Worm (Caenorhabditis elegans) whole organism, young adult: Measurements from ENCODE around the gene tctn-1.

Source experiments
- B0336.3 ChIP-seq: fragments of 200-800 bp; sonication (Bioruptor generic); IDR thresholded peaks from 2 replicates; pipeline ENCODE4 v1.3.6; 2022; ENCODE audit warnings: missing genetic modification characterization, missing compliant biosample characterization
- C06A6.2 ChIP-seq: fragments of 200-800 bp; sonication (Bioruptor generic); conservative IDR thresholded peaks from 2 replicates; pipeline ENCODE4 v1.3.6; 2022; ENCODE audit warnings: missing genetic modification characterization, missing compliant biosample characterization
- F22D6.2 ChIP-seq: sonication (generic microtip); optimal IDR thresholded peaks from 2 replicates; lab custom pipeline; 2016; ENCODE audit warnings: mild to moderate bottlenecking, missing genetic modification characterization, missing compliant biosample characterization
- F39B2.1 ChIP-seq: fragments of 200-800 bp; sonication (Bioruptor generic); IDR thresholded peaks from 2 replicates; pipeline ENCODE4 v1.3.6; 2022; ENCODE audit warnings: missing genetic modification reagents, missing genetic modification characterization, missing compliant biosample characterization
- F57A8.1 ChIP-seq: fragments of 200-800 bp; sonication (Bioruptor generic); optimal IDR thresholded peaks from 2 replicates; lab custom pipeline; 2018; ENCODE audit warnings: mild to moderate bottlenecking, missing genetic modification characterization, moderate library complexity, missing compliant biosample characterization
- K11D2.4 ChIP-seq: fragments of 200-800 bp; sonication (Bioruptor generic); IDR thresholded peaks from 2 replicates; pipeline ENCODE4 v1.3.6; 2022; ENCODE audit warnings: missing genetic modification reagents, missing genetic modification characterization, missing compliant biosample characterization
- K12H6.12 ChIP-seq: fragments of 200-800 bp; sonication (Bioruptor generic); optimal IDR thresholded peaks from 2 replicates; lab custom pipeline; 2018; ENCODE audit warnings: mild to moderate bottlenecking, missing genetic modification characterization, missing compliant biosample characterization
- T07F8.4 ChIP-seq: sonication (generic microtip); optimal IDR thresholded peaks from 2 replicates; lab custom pipeline; 2016; ENCODE audit warnings: mild to moderate bottlenecking, missing genetic modification characterization, moderate library complexity, missing compliant biosample characterization
- Y53G8AR.9 ChIP-seq: fragments of 200-800 bp; sonication (Bioruptor generic); conservative IDR thresholded peaks from 2 replicates; pipeline ENCODE4 v1.3.6; 2022; ENCODE audit warnings: missing genetic modification reagents, missing genetic modification characterization, missing compliant biosample characterization
- Y67H2A.10 ChIP-seq: fragments of 200-800 bp; sonication (Bioruptor generic); conservative IDR thresholded peaks from 2 replicates; pipeline ENCODE4 v1.3.6; 2022; ENCODE audit warnings: missing genetic modification reagents, missing genetic modification characterization, missing compliant biosample characterization
- Y95B8A.8 ChIP-seq: fragments of 200-800 bp; sonication (Bioruptor generic); IDR thresholded peaks from 2 replicates; pipeline ENCODE4 v1.3.6; 2022; ENCODE audit warnings: missing genetic modification reagents, missing genetic modification characterization, missing compliant biosample characterization
- ZK185.1 ChIP-seq: sonication (generic microtip); optimal IDR thresholded peaks from 2 replicates; lab custom pipeline; 2016; ENCODE audit warnings: mild to moderate bottlenecking, missing genetic modification characterization, missing compliant biosample characterization; ENCODE audit not compliant: poor library complexity, severe bottlenecking
- aptf-2 ChIP-seq: fragments of 200-800 bp; sonication (Bioruptor generic); conservative IDR thresholded peaks from 2 replicates; pipeline ENCODE4 v1.3.6; 2022; ENCODE audit warnings: missing genetic modification reagents, missing genetic modification characterization, missing compliant biosample characterization
- aptf-3 ChIP-seq: fragments of 200-800 bp; sonication (Bioruptor generic); IDR thresholded peaks from 2 replicates; pipeline ENCODE4 v1.3.6; 2022; ENCODE audit warnings: missing genetic modification characterization, missing compliant biosample characterization
- atf-7 ChIP-seq: sonication (generic microtip); optimal IDR thresholded peaks from 2 replicates; lab custom pipeline; 2017; ENCODE audit warnings: mild to moderate bottlenecking, missing genetic modification characterization, missing compliant biosample characterization
- bed-1 ChIP-seq: fragments of 200-800 bp; sonication (Bioruptor generic); IDR thresholded peaks from 2 replicates; pipeline ENCODE4 v1.3.6; 2022; ENCODE audit warnings: missing genetic modification reagents, missing genetic modification characterization, missing compliant biosample characterization
- bed-2 ChIP-seq: fragments of 200-800 bp; sonication (Bioruptor generic); IDR thresholded peaks from 2 replicates; pipeline ENCODE4 v1.3.6; 2022; ENCODE audit warnings: missing genetic modification reagents, missing genetic modification characterization, missing compliant biosample characterization
- ccch-3 ChIP-seq: fragments of 200-800 bp; sonication (Bioruptor generic); optimal IDR thresholded peaks from 2 replicates; lab custom pipeline; 2018; ENCODE audit warnings: mild to moderate bottlenecking, missing genetic modification characterization, missing compliant biosample characterization
- cebp-1 ChIP-seq, 2 experiments: fragments of 200-800 bp in 1 of 2; sonication (Bioruptor generic) in 1 of 2; sonication (generic microtip) in 1 of 2; IDR thresholded peaks in 1 of 2; optimal IDR thresholded peaks in 1 of 2; 2 replicates each; pipeline versions ENCODE4 v1.3.6 to Lab custom; 2017 to 2022; ENCODE audit warnings: missing compliant biosample characterization in 2 of 2, missing genetic modification characterization in 2 of 2, mild to moderate bottlenecking in 1 of 2, missing genetic modification reagents in 1 of 2, moderate library complexity in 1 of 2
- chd-7 ChIP-seq: sonication (generic microtip); optimal IDR thresholded peaks from 2 replicates; lab custom pipeline; 2016; ENCODE audit warnings: mild to moderate bottlenecking, missing genetic modification characterization, moderate library complexity, missing compliant biosample characterization
- dox-1 ChIP-seq: fragments of 200-800 bp; sonication (Bioruptor generic); IDR thresholded peaks from 2 replicates; pipeline ENCODE4 v1.3.6; 2022; ENCODE audit warnings: missing genetic modification reagents, missing genetic modification characterization, missing compliant biosample characterization
- dpff-1 ChIP-seq: sonication (generic microtip); optimal IDR thresholded peaks from 2 replicates; lab custom pipeline; 2017; ENCODE audit warnings: mild to moderate bottlenecking, missing genetic modification characterization, missing compliant biosample characterization
- egl-18 ChIP-seq: fragments of 200-800 bp; sonication (Bioruptor generic); IDR thresholded peaks from 2 replicates; pipeline ENCODE4 v1.3.6; 2022; ENCODE audit warnings: missing genetic modification reagents, missing genetic modification characterization, missing compliant biosample characterization
- egl-44 ChIP-seq: fragments of 200-800 bp; sonication (Bioruptor generic); IDR thresholded peaks from 2 replicates; pipeline ENCODE4 v1.3.6; 2022; ENCODE audit warnings: missing genetic modification reagents, missing genetic modification characterization, missing compliant biosample characterization
- egrh-3 ChIP-seq: fragments of 200-800 bp; sonication (Bioruptor generic); IDR thresholded peaks from 2 replicates; pipeline ENCODE4 v1.3.6; 2022; ENCODE audit warnings: missing genetic modification reagents, missing genetic modification characterization, missing compliant biosample characterization
- him-1 ChIP-seq: sonication (generic microtip); optimal IDR thresholded peaks from 2 replicates; lab custom pipeline; 2016; ENCODE audit warnings: missing genotype, missing genetic modification reagents, missing genetic modification characterization, missing compliant biosample characterization
- hmg-1.2 ChIP-seq: fragments of 200-800 bp; sonication (Bioruptor generic); IDR thresholded peaks from 2 replicates; pipeline ENCODE4 v1.3.6; 2022; ENCODE audit warnings: missing genetic modification reagents, missing genetic modification characterization, missing compliant biosample characterization
- hsf-1 ChIP-seq: fragments of 200-800 bp; sonication (Bioruptor generic); IDR thresholded peaks from 2 replicates; pipeline ENCODE4 v1.3.6; 2022; ENCODE audit warnings: missing genetic modification reagents, missing genetic modification characterization, missing compliant biosample characterization
- lag-1 ChIP-seq: fragments of 200-800 bp; sonication (Bioruptor generic); IDR thresholded peaks from 2 replicates; pipeline ENCODE4 v1.3.6; 2022; ENCODE audit warnings: missing genetic modification reagents, missing genetic modification characterization, missing compliant biosample characterization
- let-526 ChIP-seq: fragments of 200-800 bp; sonication (Bioruptor generic); IDR thresholded peaks from 2 replicates; pipeline ENCODE4 v1.3.6; 2022; ENCODE audit warnings: missing genetic modification reagents, missing genetic modification characterization, missing compliant biosample characterization
- lin-26 ChIP-seq: fragments of 200-800 bp; sonication (Bioruptor generic); IDR thresholded peaks from 2 replicates; pipeline ENCODE4 v1.3.6; 2022; ENCODE audit warnings: missing genetic modification reagents, missing genetic modification characterization, missing compliant biosample characterization
- lin-54 ChIP-seq: fragments of 200-800 bp; sonication (Bioruptor generic); optimal IDR thresholded peaks from 2 replicates; lab custom pipeline; 2018; ENCODE audit warnings: mild to moderate bottlenecking, missing genetic modification characterization, missing compliant biosample characterization
- lsl-1 ChIP-seq: fragments of 200-800 bp; sonication (Bioruptor generic); optimal IDR thresholded peaks from 2 replicates; lab custom pipeline; 2018; ENCODE audit warnings: mild to moderate bottlenecking, missing genetic modification characterization, moderate library complexity, missing compliant biosample characterization
- madf-10 ChIP-seq: sonication (generic microtip); optimal IDR thresholded peaks from 2 replicates; lab custom pipeline; 2016; ENCODE audit warnings: mild to moderate bottlenecking, missing genetic modification characterization, missing compliant biosample characterization
- mcd-1 ChIP-seq: fragments of 200-800 bp; sonication (Bioruptor generic); IDR thresholded peaks from 2 replicates; pipeline ENCODE4 v1.3.6; 2022; ENCODE audit warnings: missing genetic modification reagents, missing genetic modification characterization, missing compliant biosample characterization
- nfya-2 ChIP-seq: fragments of 200-800 bp; sonication (Bioruptor generic); IDR thresholded peaks from 2 replicates; pipeline ENCODE4 v1.3.6; 2022; ENCODE audit warnings: missing genetic modification reagents, missing genetic modification characterization, missing compliant biosample characterization
- nhr-80 ChIP-seq: sonication (generic microtip); optimal IDR thresholded peaks from 2 replicates; lab custom pipeline; 2016; ENCODE audit warnings: missing genetic modification characterization, missing compliant biosample characterization
- repo-1 ChIP-seq: sonication (generic microtip); optimal IDR thresholded peaks from 2 replicates; lab custom pipeline; 2017; ENCODE audit warnings: mild to moderate bottlenecking, missing genetic modification characterization, missing compliant biosample characterization
- sea-2 ChIP-seq: fragments of 200-800 bp; sonication (Bioruptor generic); IDR thresholded peaks from 2 replicates; pipeline ENCODE4 v1.3.6; 2022; ENCODE audit warnings: missing genetic modification characterization, missing compliant biosample characterization
- somi-1 ChIP-seq: fragments of 200-800 bp; sonication (Bioruptor generic); optimal IDR thresholded peaks from 2 replicates; lab custom pipeline; 2018; ENCODE audit warnings: mild to moderate bottlenecking, missing genetic modification characterization, missing compliant biosample characterization
- unc-130 ChIP-seq: sonication (generic microtip); optimal IDR thresholded peaks from 2 replicates; lab custom pipeline; 2016; ENCODE audit warnings: missing genetic modification reagents, missing genetic modification characterization, missing compliant biosample characterization
- ztf-18 ChIP-seq: sonication (generic microtip); optimal IDR thresholded peaks from 2 replicates; lab custom pipeline; 2016; ENCODE audit warnings: missing genotype, mild to moderate bottlenecking, missing genetic modification characterization, missing compliant biosample characterization
- ztf-22 ChIP-seq: fragments of 200-800 bp; sonication (Bioruptor generic); optimal IDR thresholded peaks from 2 replicates; lab custom pipeline; 2018; ENCODE audit warnings: mild to moderate bottlenecking, missing genetic modification characterization, moderate library complexity, missing compliant biosample characterization
- ztf-26 ChIP-seq: sonication (generic microtip); optimal IDR thresholded peaks from 2 replicates; lab custom pipeline; 2017; ENCODE audit warnings: missing genetic modification characterization, missing compliant biosample characterization
- ztf-3 ChIP-seq: fragments of 200-800 bp; sonication (Bioruptor generic); optimal IDR thresholded peaks from 2 replicates; lab custom pipeline; 2018; ENCODE audit warnings: mild to moderate bottlenecking, missing genetic modification characterization, missing compliant biosample characterization

tctn-1 gene

DNA sequence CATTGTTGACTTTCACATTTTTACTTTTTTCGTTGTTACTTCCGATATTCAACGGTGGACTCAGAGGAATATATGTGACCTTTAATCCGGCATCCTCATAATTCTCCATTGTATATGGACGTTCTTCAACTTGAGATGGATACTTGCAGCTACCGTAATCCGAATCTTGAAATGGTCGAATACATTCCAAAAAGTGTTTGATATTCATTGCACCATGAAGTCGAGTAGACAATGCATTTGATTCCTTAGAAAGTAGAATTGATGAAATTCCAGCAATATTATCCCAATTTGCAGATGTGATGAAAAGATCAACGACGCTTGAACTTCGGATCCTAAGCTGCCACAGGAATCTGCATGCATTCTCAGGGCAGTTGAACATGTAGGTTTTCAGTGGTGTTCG, 5.2 kb downstream of the tctn-1 start:
- no peak for TF ChIP-seq bed-2 (GFP tag; lab: Robert Waterston, UW)
- TF ChIP-seq F57A8.1 (GFP tag; lab: Kevin White, UChicago), result no peak
- no peak for TF ChIP-seq chd-7 (tag; lab: Kevin White, UChicago)
- no peak for TF ChIP-seq nfya-2 (GFP tag; lab: Robert Waterston, UW)
- no peak for TF ChIP-seq egrh-3 (GFP tag; lab: Robert Waterston, UW)
- TF ChIP-seq F39B2.1, result no peak
- TF ChIP-seq dox-1, result no peak
- no peak for TF ChIP-seq dpff-1
- TF ChIP-seq C06A6.2, result no peak
- no peak for TF ChIP-seq Y95B8A.8
- no peak for TF ChIP-seq egl-18 (GFP tag; lab: Robert Waterston, UW)
- TF ChIP-seq, all 124 proteins: peak for 0

DNA sequence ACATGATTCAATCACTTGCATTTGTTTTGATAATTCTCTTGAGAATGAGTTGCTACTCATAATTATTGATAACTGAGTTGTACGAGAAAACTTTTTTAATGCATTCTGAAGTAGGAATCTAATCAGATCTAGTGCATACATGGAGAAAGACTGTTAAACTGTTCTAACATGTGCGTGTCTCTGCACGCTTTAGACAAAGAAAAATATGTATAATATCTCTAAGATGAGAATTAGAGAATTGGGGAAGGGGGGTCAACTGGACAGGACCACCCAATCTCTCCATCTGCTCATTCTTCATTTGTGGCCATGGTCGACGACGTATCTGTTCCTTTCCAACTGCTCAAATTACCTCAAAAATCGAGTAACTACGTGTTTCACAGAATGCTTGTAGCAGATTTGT, 10.4 kb downstream of the tctn-1 start, which contains the start of gene fbxb-78:
Gene fbxb-78 (plus strand): TSS at position 301 of the 400 bp plus-strand sequence.
- TF ChIP-seq B0336.3 (GFP tag; lab: Robert Waterston, UW), result no peak

DNA sequence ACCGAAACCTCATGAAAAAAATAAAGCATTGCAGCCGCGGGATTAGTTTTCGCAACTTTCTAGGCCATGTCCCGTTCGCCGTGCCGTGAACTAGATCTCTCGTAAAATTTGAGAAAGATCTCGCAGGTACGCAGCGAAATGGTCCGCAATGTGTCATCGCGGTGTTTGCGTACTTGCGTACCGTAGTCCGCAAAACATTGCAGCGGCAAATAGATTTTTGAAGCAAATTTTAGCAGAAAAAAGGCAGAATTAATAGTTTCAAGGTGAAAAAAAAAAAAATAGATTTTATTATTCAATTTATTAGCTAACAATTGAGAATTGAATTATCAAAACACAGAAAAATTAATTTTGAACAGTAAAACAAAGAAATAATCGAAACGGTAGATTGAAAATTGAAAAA, 19.7 kb downstream of the tctn-1 start:
- TF ChIP-seq C06A6.2, result peak; percentile 99
- TF ChIP-seq repo-1 (tag; lab: Kevin White, UChicago), result peak; percentile 77
- peak; percentile 94 for TF ChIP-seq egrh-3 (GFP tag; lab: Robert Waterston, UW)
- peak; percentile 98 for TF ChIP-seq let-526 (GFP tag; lab: Robert Waterston, UW)
- TF ChIP-seq nhr-80 (tag; lab: Kevin White, UChicago), result peak; percentile 81
- TF ChIP-seq ccch-3 (GFP tag; lab: Kevin White, UChicago), result peak; percentile 52
- peak; percentile 98 for TF ChIP-seq Y67H2A.10 (GFP tag; lab: Robert Waterston, UW)
- peak; percentile 96 for TF ChIP-seq ztf-26 (tag; lab: Kevin White, UChicago)
- TF ChIP-seq sea-2, result peak; percentile 100
- TF ChIP-seq him-1 (tag; lab: Kevin White, UChicago), result peak; percentile 48
- TF ChIP-seq somi-1 (GFP tag; lab: Kevin White, UChicago), result peak; percentile 95
- TF ChIP-seq egl-18 (GFP tag; lab: Robert Waterston, UW), result peak; percentile 98
- peak; percentile 100 for TF ChIP-seq bed-1 (GFP tag; lab: Robert Waterston, UW)
- TF ChIP-seq egl-44, result peak; percentile 99
- TF ChIP-seq atf-7 (tag; lab: Kevin White, UChicago), result peak; percentile 88
- peak; percentile 89 for TF ChIP-seq lsl-1 (GFP tag; lab: Kevin White, UChicago)
- peak; percentile 77 for TF ChIP-seq ztf-3 (GFP tag; lab: Kevin White, UChicago)
- TF ChIP-seq K12H6.12 (tag; lab: Kevin White, UChicago), result peak; percentile 94
- peak; percentile 54 for TF ChIP-seq F57A8.1 (GFP tag; lab: Kevin White, UChicago)
- peak; percentile 98 for TF ChIP-seq aptf-2 (GFP tag; lab: Robert Waterston, UW)
- TF ChIP-seq T07F8.4, result peak; percentile 29
- peak; percentile 91 for TF ChIP-seq aptf-3 (GFP tag; lab: Robert Waterston, UW)
- TF ChIP-seq ZK185.1 (tag; lab: Kevin White, UChicago), result peak; percentile 73
- peak; percentile 66 for TF ChIP-seq ztf-22 (GFP tag; lab: Kevin White, UChicago)
- peak; percentile 97 for TF ChIP-seq cebp-1 (GFP tag; IDR thresholded peaks at IDR 0.05; lab: Robert Waterston, UW)
- TF ChIP-seq cebp-1 (tag; optimal IDR thresholded peaks at IDR 0.05; lab: Kevin White, UChicago), result peak; percentile 95
- TF ChIP-seq lin-26 (GFP tag; lab: Robert Waterston, UW), result peak; percentile 97
- peak; percentile 90 for TF ChIP-seq unc-130 (GFP tag; lab: Kevin White, UChicago)
- TF ChIP-seq lag-1 (GFP tag; lab: Robert Waterston, UW), result peak; percentile 93; the same call in 1 of the 2 replicates
- TF ChIP-seq Y53G8AR.9, result peak; percentile 99
- peak; percentile 88 for TF ChIP-seq madf-10 (tag; lab: Kevin White, UChicago)
- peak; percentile 100 for TF ChIP-seq K11D2.4 (GFP tag; lab: Robert Waterston, UW)
- peak; percentile 88 for TF ChIP-seq ztf-18 (tag; lab: Kevin White, UChicago)
- peak; percentile 100 for TF ChIP-seq mcd-1 (GFP tag; lab: Robert Waterston, UW)
- TF ChIP-seq lin-54 (GFP tag; lab: Kevin White, UChicago), result peak; percentile 95
- TF ChIP-seq hmg-1.2, result peak; percentile 100
- TF ChIP-seq F22D6.2 (tag; lab: Kevin White, UChicago), result peak; percentile 82
- peak; percentile 94 for TF ChIP-seq hsf-1 (GFP tag; lab: Robert Waterston, UW)
